Worm (Caenorhabditis elegans) whole organism, early embryonic: ENCODE measurements around the gene tbp-1.

Experiments
- B0310.2 ChIP-seq: sonication (generic microtip); optimal IDR thresholded peaks from 2 replicates; lab custom pipeline; 2016; ENCODE audit warnings: mild to moderate bottlenecking, missing genetic modification characterization, missing compliant biosample characterization
- F13C5.2 ChIP-seq: sonication (generic microtip); optimal IDR thresholded peaks from 2 replicates; lab custom pipeline; 2017; ENCODE audit warnings: mild to moderate bottlenecking, missing genetic modification characterization, inconsistent platforms, missing compliant biosample characterization
- aly-1 ChIP-seq: sonication (generic microtip); optimal IDR thresholded peaks from 2 replicates; lab custom pipeline; 2016; ENCODE audit warnings: missing genetic modification characterization, missing compliant biosample characterization
- ama-1 ChIP-seq: fragments of 150-350 bp; optimal IDR thresholded peaks from 2 replicates; lab custom pipeline; 2014
- ceh-13 ChIP-seq: fragments of 200-800 bp; sonication (Bioruptor generic); optimal IDR thresholded peaks from 2 replicates; lab custom pipeline; 2018; ENCODE audit warnings: mild to moderate bottlenecking, missing genetic modification characterization, missing compliant biosample characterization
- ceh-36 ChIP-seq: sonication (generic microtip); optimal IDR thresholded peaks from 2 replicates; lab custom pipeline; 2016; ENCODE audit warnings: missing genetic modification characterization, inconsistent platforms, missing compliant biosample characterization
- ets-7 ChIP-seq: sonication (generic microtip); optimal IDR thresholded peaks from 2 replicates; lab custom pipeline; 2016; ENCODE audit warnings: missing genotype, missing genetic modification characterization, missing compliant biosample characterization
- flt-1 ChIP-seq: fragments of 200-800 bp; sonication (Bioruptor generic); IDR thresholded peaks from 2 replicates; pipeline ENCODE4 v1.3.6; 2022; ENCODE audit warnings: missing genetic modification characterization, missing compliant biosample characterization
- hmbx-1 ChIP-seq: sonication (generic microtip); optimal IDR thresholded peaks from 2 replicates; lab custom pipeline; 2016; ENCODE audit warnings: mild to moderate bottlenecking, missing genetic modification characterization, missing compliant biosample characterization
- hmg-4 ChIP-seq: fragments of 200-800 bp; sonication (Bioruptor generic); optimal IDR thresholded peaks from 2 replicates; lab custom pipeline; 2018; ENCODE audit warnings: mild to moderate bottlenecking, missing genetic modification characterization, missing compliant biosample characterization
- hnd-1 ChIP-seq: sonication (generic microtip); optimal IDR thresholded peaks from 2 replicates; lab custom pipeline; 2016; ENCODE audit warnings: missing genetic modification characterization, missing compliant biosample characterization
- pes-1 ChIP-seq: fragments of 200-800 bp; sonication (Bioruptor generic); IDR thresholded peaks from 2 replicates; pipeline ENCODE4 v1.3.6; 2022; ENCODE audit warnings: missing genetic modification reagents, missing genetic modification characterization, missing compliant biosample characterization
- scrt-1 ChIP-seq: fragments of 200-800 bp; sonication (Bioruptor generic); IDR thresholded peaks from 2 replicates; pipeline ENCODE4 v1.3.6; 2022; ENCODE audit warnings: missing genetic modification characterization, missing compliant biosample characterization
- sea-1 ChIP-seq: fragments of 200-800 bp; sonication (Bioruptor generic); conservative IDR thresholded peaks from 2 replicates; pipeline ENCODE4 v1.3.6; 2022; ENCODE audit warnings: missing genetic modification characterization, missing compliant biosample characterization
- tbx-11 ChIP-seq: fragments of 200-800 bp; sonication (Bioruptor generic); IDR thresholded peaks from 2 replicates; pipeline ENCODE4 v1.3.6; 2022; ENCODE audit warnings: missing genetic modification characterization, missing compliant biosample characterization
- tbx-37 ChIP-seq: fragments of 200-800 bp; sonication (Bioruptor generic); conservative IDR thresholded peaks from 2 replicates; pipeline ENCODE4 v1.3.6; 2022; ENCODE audit warnings: missing genetic modification reagents, missing genetic modification characterization, missing compliant biosample characterization
- tra-4 ChIP-seq: sonication (generic microtip); optimal IDR thresholded peaks from 2 replicates; lab custom pipeline; 2017; ENCODE audit warnings: missing genetic modification characterization, missing compliant biosample characterization

The tbp-1 gene

ce11 chrIII:7367012-7367760 lies 16.6 kb upstream of the tbp-1 start, which contains the start of the genes T20B12.5 and T20B12.4:
Gene T20B12.5, minus strand, starts transcription at chrIII:7367112.
Gene T20B12.4, plus strand, starts transcription at chrIII:7367710.
- TF ChIP-seq ceh-36 (tag; lab: Kevin White, UChicago) (no peak), hmbx-1 (no peak), ceh-13 (GFP tag; lab: Kevin White, UChicago) (no peak), tbx-37 (GFP tag; lab: Robert Waterston, UW) (no peak)

- no peak for TF ChIP-seq hnd-1 (tag; lab: Kevin White, UChicago)
- 0 out of 2 replicates have a peak, but pooled peaks have one; percentile 40 for TF ChIP-seq tbx-11
These were observed 14.3 kb upstream of the tbp-1 start for ce11 chrIII:7369394-7370024.

ce11 chrIII:7370569-7370968 lies 13.3 kb upstream of the tbp-1 start:
- TF ChIP-seq scrt-1 (GFP tag; lab: Robert Waterston, UW) (no peak), tbx-11 (no peak)

- TF ChIP-seq tra-4 (tag; lab: Kevin White, UChicago) (no peak), hnd-1 (tag; lab: Kevin White, UChicago) (no peak), ceh-13 (GFP tag; lab: Kevin White, UChicago) (no peak), hmg-4 (no peak), tbx-37 (GFP tag; lab: Robert Waterston, UW) (no peak), F13C5.2 (tag; lab: Kevin White, UChicago) (no peak), aly-1 (tag; lab: Kevin White, UChicago) (no peak), pes-1 (GFP tag; lab: Robert Waterston, UW) (no peak), flt-1 (GFP tag; lab: Robert Waterston, UW) (no peak)
These were observed 9.9 kb upstream of the tbp-1 start for ce11 chrIII:7373802-7374435.

ce11 chrIII:7374681-7375271 lies 9.1 kb upstream of the tbp-1 start, which contains the start of gene mml-1:
Gene mml-1, minus strand, starts transcription at chrIII:7374731.
- no peak for TF ChIP-seq sea-1 (GFP tag; lab: Robert Waterston, UW)
- no peak for TF ChIP-seq aly-1 (tag; lab: Kevin White, UChicago)
- TF ChIP-seq ceh-36 (tag; lab: Kevin White, UChicago): no peak

- TF ChIP-seq ceh-36 (tag; lab: Kevin White, UChicago): no peak
- no peak for TF ChIP-seq hmbx-1
- no peak for TF ChIP-seq F13C5.2 (tag; lab: Kevin White, UChicago)
- no peak for TF ChIP-seq scrt-1 (GFP tag; lab: Robert Waterston, UW)
- no peak for TF ChIP-seq hmg-4
- TF ChIP-seq tbx-11: no peak
- no peak for TF ChIP-seq hnd-1 (tag; lab: Kevin White, UChicago)
- TF ChIP-seq sea-1 (GFP tag; lab: Robert Waterston, UW): no peak
- TF ChIP-seq ama-1 (lab: Kevin White, UChicago): no peak
- TF ChIP-seq pes-1 (GFP tag; lab: Robert Waterston, UW): no peak
- no peak for TF ChIP-seq ceh-13 (GFP tag; lab: Kevin White, UChicago)
- no peak for TF ChIP-seq tra-4 (tag; lab: Kevin White, UChicago)
- TF ChIP-seq ets-7 (tag; lab: Kevin White, UChicago): no peak
- TF ChIP-seq flt-1 (GFP tag; lab: Robert Waterston, UW): no peak
- TF ChIP-seq tbx-37 (GFP tag; lab: Robert Waterston, UW): no peak
- TF ChIP-seq aly-1 (tag; lab: Kevin White, UChicago): no peak
- no peak for TF ChIP-seq B0310.2 (tag; lab: Kevin White, UChicago)
These were observed 8.4 kb upstream of the tbp-1 start for ce11 chrIII:7375434-7375833.

- no peak for TF ChIP-seq tbx-11
- TF ChIP-seq B0310.2 (tag; lab: Kevin White, UChicago): no peak
- peak; percentile 86 for TF ChIP-seq hmg-4
These were observed 7.6 kb upstream of the tbp-1 start for ce11 chrIII:7376143-7376802.

ce11 chrIII:7378522-7378921 lies 5.3 kb upstream of the tbp-1 start:
- peak; percentile 15 for TF ChIP-seq hmg-4
- no peak for TF ChIP-seq hnd-1 (tag; lab: Kevin White, UChicago)
- TF ChIP-seq pes-1 (GFP tag; lab: Robert Waterston, UW): no peak
- TF ChIP-seq ceh-36 (tag; lab: Kevin White, UChicago): no peak
- TF ChIP-seq sea-1 (GFP tag; lab: Robert Waterston, UW): no peak
- no peak for TF ChIP-seq hmbx-1
- TF ChIP-seq tbx-11: no peak
- no peak for TF ChIP-seq tra-4 (tag; lab: Kevin White, UChicago)
